Fruit fly (Drosophila melanogaster) Kc167 (cell line): Measurements from ENCODE around the gene Syx5.

Source experiments
- Myc ChIP-seq: fragments of >200 bp; optimal IDR thresholded peaks from 2 replicates; lab custom pipeline; 2017; ENCODE audit warnings: missing external identifiers
- Sin3A ChIP-seq: fragments of >200 bp; optimal IDR thresholded peaks from 2 replicates; lab custom pipeline; 2018; ENCODE audit warnings: missing external identifiers
- h ChIP-seq: fragments of >200 bp; optimal IDR thresholded peaks from 3 replicates; lab custom pipeline; 2018; ENCODE audit warnings: missing external identifiers
- insv ChIP-seq: fragments of >200 bp; optimal IDR thresholded peaks from 3 replicates; lab custom pipeline; 2018; ENCODE audit warnings: missing external identifiers
- psq ChIP-seq: fragments of >200 bp; optimal IDR thresholded peaks from 2 replicates; lab custom pipeline; 2017; ENCODE audit warnings: missing external identifiers
- ttk ChIP-seq: sonication (Bioruptor generic); optimal IDR thresholded peaks from 2 replicates; lab custom pipeline; 2017; ENCODE audit warnings: missing external identifiers

- TF ChIP-seq ttk (lab: Kevin White, UChicago) = no peak
- TF ChIP-seq Sin3A (lab: Kevin White, UChicago) = no peak
- TF ChIP-seq Myc (lab: Kevin White, UChicago) = no peak
- no peak for TF ChIP-seq psq (lab: Kevin White, UChicago)
- no peak for TF ChIP-seq h (lab: Kevin White, UChicago)
- TF ChIP-seq insv (lab: Kevin White, UChicago) = no peak
Observed at dm6 chr2L:16290984-16291383, 16.2 kb upstream of the Syx5 start, which contains the start of gene CG17329.
